Fruit fly (Drosophila melanogaster) whole organism, embryonic: ENCODE measurements around the gene CG14024.

Experiments
- CG1024 ChIP-seq: fragments of 200-800 bp; sonication (Bioruptor generic); IDR thresholded peaks from 2 replicates; pipeline ENCODE4 v1.3.6; 2022; ENCODE audit warnings: missing biosample characterization, missing genetic modification characterization
- CG10431 ChIP-seq: fragments of 200-800 bp; sonication (Bioruptor generic); optimal IDR thresholded peaks from 3 replicates; lab custom pipeline; 2018; ENCODE audit warnings: missing biosample characterization, mild to moderate bottlenecking, missing genetic modification characterization
- CG11085 ChIP-seq: fragments of 200-800 bp; sonication (Bioruptor generic); IDR thresholded peaks from 2 replicates; pipeline ENCODE4 v1.3.6; 2022; ENCODE audit warnings: missing biosample characterization, missing genetic modification characterization
- CG12071 ChIP-seq: fragments of 200-800 bp; sonication (Bioruptor generic); optimal IDR thresholded peaks from 3 replicates; lab custom pipeline; 2018; ENCODE audit warnings: missing biosample characterization, mild to moderate bottlenecking, missing genetic modification characterization
- CG12104 ChIP-seq: fragments of 200-800 bp; sonication (Bioruptor generic); optimal IDR thresholded peaks from 3 replicates; lab custom pipeline; 2016; ENCODE audit warnings: missing biosample characterization, missing genetic modification characterization
- CG13123 ChIP-seq: fragments of 200-800 bp; sonication (Bioruptor generic); optimal IDR thresholded peaks from 2 replicates; lab custom pipeline; 2016; ENCODE audit warnings: missing biosample characterization, missing genetic modification characterization
- CG13894 ChIP-seq: fragments of 200-800 bp; sonication (Bioruptor generic); optimal IDR thresholded peaks from 3 replicates; lab custom pipeline; 2018; ENCODE audit warnings: missing biosample characterization, mild to moderate bottlenecking, missing genetic modification characterization, moderate library complexity
- CG15269 ChIP-seq: fragments of 200-800 bp; sonication (Bioruptor generic); optimal IDR thresholded peaks from 2 replicates; lab custom pipeline; 2018; ENCODE audit warnings: missing biosample characterization, mild to moderate bottlenecking, missing genetic modification characterization, moderate library complexity
- CG17912 ChIP-seq: fragments of 200-800 bp; sonication (Bioruptor generic); optimal IDR thresholded peaks from 2 replicates; lab custom pipeline; 2018; ENCODE audit warnings: missing biosample characterization, mild to moderate bottlenecking, missing genetic modification characterization
- CG18011 ChIP-seq: fragments of 200-800 bp; sonication (Bioruptor generic); optimal IDR thresholded peaks from 2 replicates; lab custom pipeline; 2017; ENCODE audit warnings: missing biosample characterization, missing genetic modification characterization, mild to moderate bottlenecking, moderate library complexity, missing genotype
- CG2202 ChIP-seq: fragments of 200-800 bp; sonication (Bioruptor generic); optimal IDR thresholded peaks from 2 replicates; lab custom pipeline; 2018; ENCODE audit warnings: missing biosample characterization, mild to moderate bottlenecking, missing genetic modification characterization
- CG2712 ChIP-seq: fragments of 200-800 bp; optimal IDR thresholded peaks from 3 replicates; lab custom pipeline; 2019; ENCODE audit warnings: missing biosample characterization, mild to moderate bottlenecking, missing genetic modification characterization, moderate library complexity
- CG3065 ChIP-seq: fragments of 200-800 bp; sonication (Bioruptor generic); optimal IDR thresholded peaks from 2 replicates; lab custom pipeline; 2016; ENCODE audit warnings: missing biosample characterization, missing genetic modification characterization
- CG4360 ChIP-seq: fragments of 200-800 bp; sonication (Bioruptor generic); IDR thresholded peaks from 2 replicates; pipeline ENCODE4 v1.3.6; 2022; ENCODE audit warnings: missing biosample characterization, missing genetic modification characterization
- CG4730 ChIP-seq: fragments of 200-800 bp; sonication (Bioruptor generic); IDR thresholded peaks from 2 replicates; pipeline ENCODE4 v1.3.6; 2022; ENCODE audit warnings: missing biosample characterization, missing genetic modification characterization
- CG6654 ChIP-seq: fragments of 200-800 bp; sonication (Bioruptor generic); optimal IDR thresholded peaks from 2 replicates; lab custom pipeline; 2017; ENCODE audit warnings: missing biosample characterization, mild to moderate bottlenecking, missing genetic modification characterization
- CG7786 ChIP-seq: fragments of 200-800 bp; sonication (Bioruptor generic); optimal IDR thresholded peaks from 2 replicates; lab custom pipeline; 2016; ENCODE audit warnings: missing biosample characterization, missing genetic modification characterization
- CG7963 ChIP-seq: fragments of 200-800 bp; sonication (Bioruptor generic); IDR thresholded peaks from 3 replicates; pipeline ENCODE4 v1.3.6; 2022; ENCODE audit warnings: missing biosample characterization, missing genetic modification characterization; ENCODE audit not compliant: partially characterized antibody
- Chrac-16 ChIP-seq: fragments of 200-800 bp; sonication (Bioruptor generic); optimal IDR thresholded peaks from 3 replicates; lab custom pipeline; 2016; ENCODE audit warnings: missing biosample characterization, missing genetic modification characterization
- D ChIP-seq, 2 experiments: fragments of 200-800 bp in 1 of 2; fragments of >200 bp in 1 of 2; sonication (Bioruptor generic) in 1 of 2; optimal IDR thresholded peaks; 2 replicates in 1 of 2; 3 replicates in 1 of 2; lab custom pipeline; 2017; ENCODE audit warnings: mild to moderate bottlenecking in 1 of 2, missing biosample characterization in 1 of 2, missing genetic modification characterization in 1 of 2, missing genetic modification reagents in 1 of 2
- Dll ChIP-seq: fragments of 200-800 bp; sonication (Bioruptor generic); IDR thresholded peaks from 4 replicates; pipeline ENCODE4 v1.3.6; 2022; ENCODE audit warnings: missing biosample characterization, missing genetic modification characterization; ENCODE audit not compliant: partially characterized antibody
- E2f2 ChIP-seq: fragments of 200-800 bp; sonication (Bioruptor generic); IDR thresholded peaks from 2 replicates; pipeline ENCODE4 v1.3.6; 2022; ENCODE audit warnings: missing biosample characterization, missing genetic modification characterization
- Elba2 ChIP-seq: fragments of 200-800 bp; sonication (Bioruptor generic); optimal IDR thresholded peaks from 3 replicates; lab custom pipeline; 2016; ENCODE audit warnings: missing biosample characterization, missing genetic modification characterization
- HLH3B ChIP-seq: fragments of 200-800 bp; sonication (Bioruptor generic); IDR thresholded peaks from 2 replicates; pipeline ENCODE4 v1.3.6; 2022; ENCODE audit warnings: missing biosample characterization, missing genetic modification characterization
- Lpt ChIP-seq: fragments of >200 bp; optimal IDR thresholded peaks from 2 replicates; lab custom pipeline; 2018; ENCODE audit warnings: missing biosample characterization, missing genetic modification characterization
- Mad ChIP-seq: fragments of 200-800 bp; sonication (Bioruptor generic); optimal IDR thresholded peaks from 2 replicates; lab custom pipeline; 2016; ENCODE audit warnings: missing biosample characterization, missing genetic modification characterization
- Med ChIP-seq: fragments of 200-800 bp; sonication (Bioruptor generic); peaks from one replicate; lab custom pipeline; 2016; ENCODE audit warnings: missing biosample characterization, missing genetic modification characterization, mild to moderate bottlenecking, inconsistent platforms, moderate library complexity
- Poxn ChIP-seq: fragments of 200-800 bp; sonication (Bioruptor generic); IDR thresholded peaks from 2 replicates; pipeline ENCODE4 v1.3.6; 2022; ENCODE audit warnings: missing biosample characterization, missing genetic modification characterization
- Rfx ChIP-seq: fragments of 200-800 bp; sonication (Bioruptor generic); IDR thresholded peaks from 2 replicates; pipeline ENCODE4 v1.3.6; 2022; ENCODE audit warnings: missing biosample characterization, missing genetic modification characterization
- Sin3A ChIP-seq: fragments of >200 bp; optimal IDR thresholded peaks from 2 replicates; lab custom pipeline; 2018
- bigmax ChIP-seq: fragments of 200-800 bp; sonication (Bioruptor generic); optimal IDR thresholded peaks from 2 replicates; lab custom pipeline; 2018; ENCODE audit warnings: missing biosample characterization, mild to moderate bottlenecking, missing genetic modification characterization
- corto ChIP-seq: fragments of 200-800 bp; sonication (Bioruptor generic); optimal IDR thresholded peaks from 2 replicates; lab custom pipeline; 2016; ENCODE audit warnings: missing biosample characterization, mild to moderate bottlenecking, missing genetic modification characterization, moderate library complexity
- dysf ChIP-seq: fragments of 200-800 bp; sonication (Bioruptor generic); IDR thresholded peaks from 3 replicates; pipeline ENCODE4 v1.3.6; 2022; ENCODE audit warnings: missing biosample characterization, missing genetic modification characterization
- gce ChIP-seq: fragments of 200-800 bp; sonication (Bioruptor generic); IDR thresholded peaks from 3 replicates; pipeline ENCODE4 v1.3.6; 2022; ENCODE audit warnings: missing biosample characterization, missing genetic modification characterization
- grau ChIP-seq: fragments of 200-800 bp; optimal IDR thresholded peaks from 3 replicates; lab custom pipeline; 2019; ENCODE audit warnings: missing biosample characterization, mild to moderate bottlenecking, missing genetic modification characterization, moderate library complexity
- grn ChIP-seq: fragments of 200-800 bp; sonication (Bioruptor generic); optimal IDR thresholded peaks from 3 replicates; lab custom pipeline; 2017; ENCODE audit warnings: missing biosample characterization, missing genetic modification characterization
- hbn ChIP-seq: fragments of 200-800 bp; sonication (Bioruptor generic); IDR thresholded peaks from 2 replicates; pipeline ENCODE4 v1.3.6; 2022; ENCODE audit warnings: missing biosample characterization, missing genetic modification characterization; ENCODE audit not compliant: partially characterized antibody
- her ChIP-seq: fragments of 200-800 bp; sonication (Bioruptor generic); optimal IDR thresholded peaks from 2 replicates; lab custom pipeline; 2016; ENCODE audit warnings: missing biosample characterization, missing genetic modification characterization
- insv ChIP-seq, 2 experiments: fragments of 200-800 bp; sonication (Bioruptor generic); optimal IDR thresholded peaks; 3 replicates each; lab custom pipeline; 2016 to 2018; ENCODE audit warnings: missing biosample characterization in 2 of 2, missing genetic modification characterization in 2 of 2
- ken ChIP-seq: fragments of 200-800 bp; sonication (Bioruptor generic); IDR thresholded peaks from 3 replicates; pipeline ENCODE4 v1.3.6; 2022; ENCODE audit warnings: missing biosample characterization, missing genetic modification characterization
- lbe ChIP-seq: fragments of 200-800 bp; sonication (Bioruptor generic); optimal IDR thresholded peaks from 2 replicates; lab custom pipeline; 2016; ENCODE audit warnings: missing biosample characterization, mild to moderate bottlenecking, missing genetic modification characterization
- lmd ChIP-seq: fragments of 200-800 bp; sonication (Bioruptor generic); IDR thresholded peaks from 2 replicates; pipeline ENCODE4 v1.3.6; 2022; ENCODE audit warnings: missing biosample characterization, missing genetic modification characterization
- odd ChIP-seq: fragments of 200-800 bp; sonication (Bioruptor generic); optimal IDR thresholded peaks from 2 replicates; lab custom pipeline; 2017; ENCODE audit warnings: missing biosample characterization, mild to moderate bottlenecking, missing genetic modification characterization
- pb ChIP-seq: fragments of 200-800 bp; sonication (Bioruptor generic); optimal IDR thresholded peaks from 3 replicates; lab custom pipeline; 2016; ENCODE audit warnings: missing biosample characterization, missing genetic modification characterization
- salm ChIP-seq: fragments of 200-800 bp; sonication (Bioruptor generic); optimal IDR thresholded peaks from 2 replicates; lab custom pipeline; 2018; ENCODE audit warnings: missing biosample characterization, mild to moderate bottlenecking, missing genetic modification characterization
- shn ChIP-seq: fragments of 200-800 bp; sonication (Bioruptor generic); optimal IDR thresholded peaks from 3 replicates; lab custom pipeline; 2016; ENCODE audit warnings: missing biosample characterization, missing genetic modification characterization
- sqz ChIP-seq: fragments of 200-800 bp; sonication (Bioruptor generic); optimal IDR thresholded peaks from 3 replicates; lab custom pipeline; 2018; ENCODE audit warnings: missing biosample characterization, mild to moderate bottlenecking, missing genetic modification characterization
- sr ChIP-seq: fragments of 200-800 bp; sonication (Bioruptor generic); IDR thresholded peaks from 3 replicates; pipeline ENCODE4 v1.3.6; 2022; ENCODE audit warnings: missing biosample characterization, missing genetic modification characterization
- trh ChIP-seq: fragments of 200-800 bp; sonication (Bioruptor generic); optimal IDR thresholded peaks from 2 replicates; lab custom pipeline; 2016; ENCODE audit warnings: missing biosample characterization, missing genetic modification characterization
- wdn ChIP-seq: fragments of 200-800 bp; sonication (Bioruptor generic); IDR thresholded peaks from 2 replicates; pipeline ENCODE4 v1.3.6; 2022; ENCODE audit warnings: missing biosample characterization, missing genetic modification characterization

CG14024 gene

dm6 chr2L:5298978-5299627 is 15.6 kb downstream of the CG14024 start (continued):
- no peak for TF ChIP-seq CG17912
- TF ChIP-seq CG6654: peak; percentile 56
- peak; percentile 84 for TF ChIP-seq CG2202
- no peak for TF ChIP-seq Elba2 (GFP tag; lab: Kevin White, UChicago)
- peak; percentile 26 for TF ChIP-seq Mad (GFP tag; lab: Kevin White, UChicago)
- TF ChIP-seq sr (GFP tag; lab: Robert Waterston, UW): peak; percentile 38; the same call in 1 of the 3 replicates
- TF ChIP-seq shn: peak; percentile 59
- TF ChIP-seq CG10431 (GFP tag; lab: Kevin White, UChicago): peak; percentile 62
- TF ChIP-seq insv (GFP tag; optimal IDR thresholded peaks at IDR 0.05; lab: Kevin White, UChicago): no peak
- peak; percentile 83 for TF ChIP-seq grau (tag; lab: Kevin White, UChicago)
- no peak for TF ChIP-seq Lpt
- peak; percentile 55 for TF ChIP-seq Rfx (GFP tag; lab: Robert Waterston, UW)
- 0 out of 3 replicates have a peak, but pooled peaks have one; percentile 32 for TF ChIP-seq gce (GFP tag; lab: Robert Waterston, UW)
- peak; percentile 60; the same call in 1 of the 2 replicates for TF ChIP-seq E2f2 (GFP tag; lab: Robert Waterston, UW)
- TF ChIP-seq CG12071 (GFP tag; lab: Kevin White, UChicago): peak; percentile 67
- peak; percentile 46 for TF ChIP-seq CG7786 (GFP tag; lab: Kevin White, UChicago)
- peak; percentile 89 for TF ChIP-seq CG15269 (tag; lab: Kevin White, UChicago)
- peak; percentile 85 for TF ChIP-seq salm (tag; lab: Kevin White, UChicago)
- peak; percentile 77 for TF ChIP-seq Chrac-16 (GFP tag; lab: Kevin White, UChicago)
- TF ChIP-seq CG12104: peak; percentile 58
- TF ChIP-seq Poxn (GFP tag; lab: Robert Waterston, UW): no peak
- TF ChIP-seq CG18011 (GFP tag; lab: Kevin White, UChicago): peak; percentile 57
- 0 out of 2 replicates have a peak, but pooled peaks have one; percentile 31 for TF ChIP-seq wdn (GFP tag; lab: Robert Waterston, UW)
- no peak for TF ChIP-seq her (GFP tag; lab: Kevin White, UChicago)
- TF ChIP-seq grn: no peak
- TF ChIP-seq ken: peak; percentile 77
- TF ChIP-seq Sin3A (lab: Kevin White, UChicago): no peak
- no peak for TF ChIP-seq Dll (GFP tag; lab: Robert Waterston, UW)
- peak; percentile 88 for TF ChIP-seq CG2712 (tag; lab: Kevin White, UChicago)
- no peak for TF ChIP-seq CG13123 (GFP tag; lab: Kevin White, UChicago)
- peak; percentile 38 for TF ChIP-seq CG3065 (GFP tag; lab: Kevin White, UChicago)
- no peak for TF ChIP-seq D (optimal IDR thresholded peaks at IDR 0.05; lab: Kevin White, UChicago)
- peak; percentile 88 for TF ChIP-seq D (GFP tag; optimal IDR thresholded peaks at IDR 0.05; lab: Kevin White, UChicago)
- TF ChIP-seq lbe (GFP tag; lab: Kevin White, UChicago): peak; percentile 67
- peak; percentile 84 for TF ChIP-seq odd (GFP tag; lab: Kevin White, UChicago)
- no peak for TF ChIP-seq CG7963
- TF ChIP-seq CG13894 (tag; lab: Kevin White, UChicago): no peak
- TF ChIP-seq lmd (GFP tag; lab: Robert Waterston, UW): peak; percentile 79
- peak; percentile 89 for TF ChIP-seq sqz
- no peak for TF ChIP-seq CG4730 (GFP tag; lab: Robert Waterston, UW)
- peak; percentile 63 for TF ChIP-seq CG1024
- TF ChIP-seq CG4360 (GFP tag; lab: Robert Waterston, UW): no peak
- TF ChIP-seq Med (GFP tag; lab: Kevin White, UChicago): peak; percentile 88
- no peak for TF ChIP-seq hbn (GFP tag; lab: Robert Waterston, UW)
- no peak for TF ChIP-seq bigmax (GFP tag; lab: Kevin White, UChicago)
- TF ChIP-seq dysf: peak; percentile 76
- no peak for TF ChIP-seq CG11085 (GFP tag; lab: Robert Waterston, UW)
- peak; percentile 18 for TF ChIP-seq trh
- peak; percentile 53 for TF ChIP-seq corto
- TF ChIP-seq pb (GFP tag; lab: Kevin White, UChicago): no peak
- TF ChIP-seq HLH3B (GFP tag; lab: Robert Waterston, UW): peak; percentile 86
